Worm (Caenorhabditis elegans): ENCODE data around the gene epac-1.

- TF ChIP-seq nhr-28 (tag; optimal IDR thresholded peaks at IDR 0.05) (no peak), nhr-76 (tag; optimal IDR thresholded peaks at IDR 0.05) (no peak), unc-130 (tag; optimal IDR thresholded peaks at IDR 0.05) (no peak)
Observed at ce11 chrIII:10241332-10241829, 52.4 kb downstream of the epac-1 start.

Measured in whole organism, L1 larva.